Worm (Caenorhabditis elegans): ENCODE data around the gene col-177.

Gene col-177

ce11 chrX:10961724-10962123 is 39.9 kb downstream of the col-177 start:
- TF ChIP-seq Y55F3AM.14 (GFP tag; optimal IDR thresholded peaks at IDR 0.05) (no peak), nhr-21 (tag; optimal IDR thresholded peaks at IDR 0.05) (no peak), snpc-4 (tag; optimal IDR thresholded peaks at IDR 0.05) (no peak), mdl-1 (tag; optimal IDR thresholded peaks at IDR 0.05) (no peak), nhr-6 (tag; optimal IDR thresholded peaks at IDR 0.05) (no peak), egl-27 (tag; optimal IDR thresholded peaks at IDR 0.05) (no peak), ceh-16 (tag; optimal IDR thresholded peaks at IDR 0.05) (no peak), lsy-2 (tag; optimal IDR thresholded peaks at IDR 0.05) (no peak), ztf-11 (tag; optimal IDR thresholded peaks at IDR 0.05) (no peak)

ce11 chrX:10959136-10959535 is 42.5 kb downstream of the col-177 start, which contains the start of gene K09C8.2:
K09C8.2 (plus strand) TSS chrX:10959436.
- TF ChIP-seq blmp-1 (tag; optimal IDR thresholded peaks at IDR 0.05; ENCODE audit: insufficient read depth) (no peak), elt-1 (tag; optimal IDR thresholded peaks at IDR 0.05) (no peak), nhr-129 (tag; optimal IDR thresholded peaks at IDR 0.05) (no peak)

- TF ChIP-seq lin-11 (tag; optimal IDR thresholded peaks at IDR 0.05) = no peak
- TF ChIP-seq lin-13 (GFP tag; optimal IDR thresholded peaks at IDR 0.05) = no peak
- TF ChIP-seq elt-3 (tag; optimal IDR thresholded peaks at IDR 0.05) = no peak
- TF ChIP-seq mdl-1 (tag; optimal IDR thresholded peaks at IDR 0.05) = no peak
- TF ChIP-seq nhr-23 (tag; optimal IDR thresholded peaks at IDR 0.05) = no peak
- TF ChIP-seq sma-3 (GFP tag; optimal IDR thresholded peaks at IDR 0.05) = no peak
- no peak for TF ChIP-seq ZK546.5 (tag; optimal IDR thresholded peaks at IDR 0.05)
- no peak for TF ChIP-seq elt-1 (tag; optimal IDR thresholded peaks at IDR 0.05)
- no peak for TF ChIP-seq sem-4 (tag; optimal IDR thresholded peaks at IDR 0.05)
- TF ChIP-seq crh-2 (tag; optimal IDR thresholded peaks at IDR 0.05) = no peak
- TF ChIP-seq sma-9 (GFP tag; optimal IDR thresholded peaks at IDR 0.05) = no peak
- TF ChIP-seq sma-9 (tag; optimal IDR thresholded peaks at IDR 0.05) = no peak
- TF ChIP-seq ztf-1 (GFP tag; conservative IDR thresholded peaks at IDR 0.05) = no peak
- TF ChIP-seq snpc-4 (tag; optimal IDR thresholded peaks at IDR 0.05) = no peak
- TF ChIP-seq nhr-12 (tag; optimal IDR thresholded peaks at IDR 0.05) = no peak
- no peak for TF ChIP-seq C34F6.9 (tag; optimal IDR thresholded peaks at IDR 0.05)
- TF ChIP-seq dmd-4 (tag; optimal IDR thresholded peaks at IDR 0.05) = no peak
- no peak for TF ChIP-seq nhr-237 (tag; optimal IDR thresholded peaks at IDR 0.05)
- no peak for TF ChIP-seq ceh-82 (tag; optimal IDR thresholded peaks at IDR 0.05)
Measured at ce11 chrX:10958427-10958826, 43.2 kb downstream of the col-177 start, which contains the start of gene nlp-19. nlp-19 (plus strand) TSS chrX:10958727.

- TF ChIP-seq mbf-1 (tag; optimal IDR thresholded peaks at IDR 0.05) (no peak), fos-1 (tag; optimal IDR thresholded peaks at IDR 0.05) (peak; percentile 22)
Measured at ce11 chrX:10956972-10957678, 44.5 kb downstream of the col-177 start.

ce11 chrX:10953834-10954233 is 47.8 kb downstream of the col-177 start, which contains the start of gene pbo-4:
pbo-4 (plus strand) TSS chrX:10954134.
- TF ChIP-seq lin-13 (GFP tag; optimal IDR thresholded peaks at IDR 0.05) (no peak), Y55F3AM.14 (GFP tag; optimal IDR thresholded peaks at IDR 0.05) (no peak), unc-62 (GFP tag; optimal IDR thresholded peaks at IDR 0.05) (no peak), mab-5 (tag; optimal IDR thresholded peaks at IDR 0.05) (no peak), C34F6.9 (tag; optimal IDR thresholded peaks at IDR 0.05) (no peak)

ce11 chrX:10951922-10952321 is 49.7 kb downstream of the col-177 start:
- TF ChIP-seq nhr-12 (tag; optimal IDR thresholded peaks at IDR 0.05) (no peak), ztf-4 (tag; optimal IDR thresholded peaks at IDR 0.05) (no peak), fos-1 (tag; optimal IDR thresholded peaks at IDR 0.05) (peak; percentile 7), unc-39 (tag; optimal IDR thresholded peaks at IDR 0.05) (no peak)
